Fruit fly (Drosophila melanogaster) whole organism, prepupa: ENCODE data around the gene Cdk1.

ENCODE experiments used
- Blimp-1 ChIP-seq: fragments of 200-800 bp; sonication (Bioruptor generic); optimal IDR thresholded peaks from 3 replicates; lab custom pipeline; 2017; ENCODE audit warnings: missing biosample characterization, missing genetic modification characterization, mild to moderate bottlenecking, moderate library complexity, missing genetic modification reagents
- CG10631 ChIP-seq: fragments of 200-800 bp; sonication (Bioruptor generic); optimal IDR thresholded peaks from 2 replicates; lab custom pipeline; 2016; ENCODE audit warnings: missing biosample characterization, missing genetic modification characterization
- CG16779 ChIP-seq: fragments of 200-800 bp; sonication (Bioruptor generic); optimal IDR thresholded peaks from 3 replicates; lab custom pipeline; 2017; ENCODE audit warnings: missing biosample characterization, mild to moderate bottlenecking, missing genetic modification characterization
- CG3032 ChIP-seq: fragments of 200-800 bp; optimal IDR thresholded peaks from 2 replicates; lab custom pipeline; 2019; ENCODE audit warnings: missing biosample characterization, mild to moderate bottlenecking, missing genetic modification characterization, moderate library complexity
- Eip78C ChIP-seq: fragments of 200-800 bp; sonication (Bioruptor generic); peaks from one replicate; lab custom pipeline; 2016; ENCODE audit warnings: missing biosample characterization, missing genetic modification characterization
- Ets21C ChIP-seq: fragments of 200-800 bp; sonication (Bioruptor generic); optimal IDR thresholded peaks from 3 replicates; lab custom pipeline; 2016; ENCODE audit warnings: missing biosample characterization, missing genetic modification characterization
- Hr39 ChIP-seq: fragments of 200-800 bp; sonication (Bioruptor generic); optimal IDR thresholded peaks from 2 replicates; lab custom pipeline; 2016; ENCODE audit warnings: missing biosample characterization, missing genetic modification characterization
- achi ChIP-seq: fragments of 200-800 bp; sonication (Bioruptor generic); optimal IDR thresholded peaks from 3 replicates; lab custom pipeline; 2016; ENCODE audit warnings: missing biosample characterization, missing genetic modification characterization
- eg ChIP-seq: fragments of 200-800 bp; sonication (Bioruptor generic); IDR thresholded peaks from 3 replicates; pipeline ENCODE4 v1.3.6; 2022; ENCODE audit warnings: missing biosample characterization, missing genetic modification characterization
- spab ChIP-seq: fragments of 200-800 bp; sonication (Bioruptor generic); optimal IDR thresholded peaks from 2 replicates; lab custom pipeline; 2017; ENCODE audit warnings: missing biosample characterization, mild to moderate bottlenecking, missing genetic modification characterization, missing genetic modification reagents
- vri ChIP-seq: fragments of 200-800 bp; sonication (Bioruptor generic); optimal IDR thresholded peaks from 3 replicates; lab custom pipeline; 2016; ENCODE audit warnings: missing biosample characterization, mild to moderate bottlenecking, missing genetic modification characterization

DNA sequence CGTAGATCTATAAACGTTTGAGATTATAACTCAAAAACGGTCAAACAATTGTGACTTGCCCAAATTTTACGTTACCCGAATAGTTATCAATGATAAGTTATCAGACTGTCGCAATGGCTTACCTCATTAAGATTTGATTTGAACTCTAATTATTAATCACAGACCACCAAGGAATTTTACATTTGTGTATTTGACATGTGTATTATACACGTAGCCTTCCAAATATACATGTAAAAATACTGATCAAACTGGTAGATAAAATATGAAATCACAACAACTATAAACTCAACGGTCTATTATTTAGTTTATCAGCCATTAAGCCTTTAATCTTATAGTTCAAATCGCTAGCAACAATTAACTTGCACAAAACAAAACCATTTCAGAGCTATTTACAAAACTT is 7.4 kb upstream of the Cdk1 start:
- TF ChIP-seq Hr39 (no peak), Blimp-1 (GFP tag; lab: Kevin White, UChicago) (no peak), CG3032 (no peak), achi (GFP tag; lab: Kevin White, UChicago) (no peak), spab (GFP tag; lab: Kevin White, UChicago) (no peak), Ets21C (GFP tag; lab: Kevin White, UChicago) (no peak), CG10631 (no peak), Eip78C (GFP tag; lab: Kevin White, UChicago) (no peak), vri (peak; percentile 18), CG16779 (tag; lab: Kevin White, UChicago) (no peak), eg (GFP tag; lab: Robert Waterston, UW) (no peak)
